Fruit fly (Drosophila melanogaster) whole organism, embryonic: ENCODE results near the gene ATPsyngamma.

Experiments used
- Antp ChIP-seq: fragments of 200-800 bp; sonication (Bioruptor generic); optimal IDR thresholded peaks from 3 replicates; lab custom pipeline; 2016; ENCODE audit warnings: missing biosample characterization, missing genetic modification characterization
- Asciz ChIP-seq: fragments of 200-800 bp; sonication (Bioruptor generic); optimal IDR thresholded peaks from 2 replicates; lab custom pipeline; 2017; ENCODE audit warnings: missing biosample characterization, mild to moderate bottlenecking, missing genetic modification characterization, missing genetic modification reagents
- BEAF-32 ChIP-seq: fragments of 200-800 bp; sonication (Bioruptor generic); optimal IDR thresholded peaks from 3 replicates; lab custom pipeline; 2017; ENCODE audit warnings: missing biosample characterization, missing genetic modification characterization, mild to moderate bottlenecking, moderate library complexity, missing genetic modification reagents
- BtbVII ChIP-seq: fragments of 200-800 bp; sonication (Bioruptor generic); optimal IDR thresholded peaks from 3 replicates; lab custom pipeline; 2017; ENCODE audit warnings: missing biosample characterization, mild to moderate bottlenecking, missing genetic modification characterization
- CG10462 ChIP-seq: fragments of 200-800 bp; sonication (Bioruptor generic); optimal IDR thresholded peaks from 2 replicates; lab custom pipeline; 2016; ENCODE audit warnings: missing biosample characterization, missing genetic modification characterization
- CG10543 ChIP-seq: fragments of 200-800 bp; sonication (Bioruptor generic); optimal IDR thresholded peaks from 3 replicates; lab custom pipeline; 2017; ENCODE audit warnings: missing biosample characterization, mild to moderate bottlenecking, missing genetic modification characterization, moderate library complexity
- CG11456 ChIP-seq: fragments of 200-800 bp; sonication (Bioruptor generic); IDR thresholded peaks from 3 replicates; pipeline ENCODE4 v1.3.6; 2022; ENCODE audit warnings: missing biosample characterization, missing genetic modification characterization
- CG11695 ChIP-seq: fragments of 200-800 bp; sonication (Bioruptor generic); IDR thresholded peaks from 3 replicates; pipeline ENCODE4 v1.3.6; 2022; ENCODE audit warnings: missing biosample characterization, missing genetic modification characterization
- CG11723 ChIP-seq: fragments of 200-800 bp; sonication (Bioruptor generic); optimal IDR thresholded peaks from 2 replicates; lab custom pipeline; 2017; ENCODE audit warnings: missing biosample characterization, mild to moderate bottlenecking, missing genetic modification characterization
- CG12104 ChIP-seq: fragments of 200-800 bp; sonication (Bioruptor generic); optimal IDR thresholded peaks from 3 replicates; lab custom pipeline; 2016; ENCODE audit warnings: missing biosample characterization, missing genetic modification characterization
- CG13123 ChIP-seq: fragments of 200-800 bp; sonication (Bioruptor generic); optimal IDR thresholded peaks from 2 replicates; lab custom pipeline; 2016; ENCODE audit warnings: missing biosample characterization, missing genetic modification characterization
- CG13775 ChIP-seq: fragments of 200-800 bp; sonication (Bioruptor generic); optimal IDR thresholded peaks from 3 replicates; lab custom pipeline; 2017; ENCODE audit warnings: missing biosample characterization, mild to moderate bottlenecking, missing genetic modification characterization
- CG14014 ChIP-seq: fragments of 200-800 bp; sonication (Bioruptor generic); IDR thresholded peaks from 2 replicates; pipeline ENCODE4 v1.3.6; 2022; ENCODE audit warnings: missing biosample characterization, missing genetic modification characterization
- CG14710 ChIP-seq: fragments of 200-800 bp; sonication (Bioruptor generic); optimal IDR thresholded peaks from 3 replicates; lab custom pipeline; 2019; ENCODE audit warnings: missing biosample characterization, mild to moderate bottlenecking, missing genetic modification characterization, moderate library complexity
- CG14860 ChIP-seq: fragments of 200-800 bp; sonication (Bioruptor generic); IDR thresholded peaks from 3 replicates; pipeline ENCODE4 v1.3.6; 2022; ENCODE audit warnings: missing biosample characterization, missing genetic modification characterization; ENCODE audit not compliant: partially characterized antibody
- CG15514 ChIP-seq: fragments of 200-800 bp; sonication (Bioruptor generic); optimal IDR thresholded peaks from 3 replicates; lab custom pipeline; 2017; ENCODE audit warnings: missing biosample characterization, missing genetic modification characterization, mild to moderate bottlenecking, moderate library complexity, missing genetic modification reagents
- CG17359 ChIP-seq: fragments of 200-800 bp; sonication (Bioruptor generic); optimal IDR thresholded peaks from 3 replicates; lab custom pipeline; 2018; ENCODE audit warnings: missing biosample characterization, mild to moderate bottlenecking, missing genetic modification characterization, moderate library complexity
- CG18011 ChIP-seq: fragments of 200-800 bp; sonication (Bioruptor generic); optimal IDR thresholded peaks from 2 replicates; lab custom pipeline; 2017; ENCODE audit warnings: missing biosample characterization, missing genetic modification characterization, mild to moderate bottlenecking, moderate library complexity, missing genotype
- CG18262 ChIP-seq: fragments of 200-800 bp; optimal IDR thresholded peaks from 3 replicates; lab custom pipeline; 2019; ENCODE audit warnings: missing biosample characterization, mild to moderate bottlenecking, missing genetic modification characterization, moderate library complexity
- CG18476 ChIP-seq: fragments of 200-800 bp; sonication (Bioruptor generic); optimal IDR thresholded peaks from 2 replicates; lab custom pipeline; 2016; ENCODE audit warnings: missing biosample characterization, mild to moderate bottlenecking, missing genetic modification characterization
- CG2712 ChIP-seq: fragments of 200-800 bp; optimal IDR thresholded peaks from 3 replicates; lab custom pipeline; 2019; ENCODE audit warnings: missing biosample characterization, mild to moderate bottlenecking, missing genetic modification characterization, moderate library complexity
- CG6791 ChIP-seq: fragments of 200-800 bp; sonication (Bioruptor generic); IDR thresholded peaks from 3 replicates; pipeline ENCODE4 v1.3.6; 2022; ENCODE audit warnings: missing biosample characterization, missing genetic modification characterization; ENCODE audit not compliant: partially characterized antibody
- CG8281 ChIP-seq: fragments of 200-800 bp; sonication (Bioruptor generic); optimal IDR thresholded peaks from 2 replicates; lab custom pipeline; 2018; ENCODE audit warnings: missing biosample characterization, mild to moderate bottlenecking, missing genetic modification characterization, moderate library complexity
- CG8290 ChIP-seq, 3 experiments: fragments of 200-800 bp; sonication (Bioruptor generic); optimal IDR thresholded peaks; 2 replicates each; lab custom pipeline; 2016 to 2019; ENCODE audit warnings: missing biosample characterization in 3 of 3, missing genetic modification characterization in 3 of 3, mild to moderate bottlenecking in 2 of 3, moderate library complexity in 1 of 3
- CG8924 ChIP-seq: fragments of 200-800 bp; optimal IDR thresholded peaks from 3 replicates; lab custom pipeline; 2019; ENCODE audit warnings: missing biosample characterization, mild to moderate bottlenecking, missing genetic modification characterization, moderate library complexity
- CG9437 ChIP-seq: fragments of 200-800 bp; sonication (Bioruptor generic); optimal IDR thresholded peaks from 2 replicates; lab custom pipeline; 2018; ENCODE audit warnings: missing biosample characterization, mild to moderate bottlenecking, missing genetic modification characterization
- CoRest ChIP-seq: fragments of 200-800 bp; sonication (Bioruptor generic); optimal IDR thresholded peaks from 3 replicates; lab custom pipeline; 2018; ENCODE audit warnings: missing biosample characterization, mild to moderate bottlenecking, missing genetic modification characterization, moderate library complexity
- HLH3B ChIP-seq: fragments of 200-800 bp; sonication (Bioruptor generic); IDR thresholded peaks from 2 replicates; pipeline ENCODE4 v1.3.6; 2022; ENCODE audit warnings: missing biosample characterization, missing genetic modification characterization
- HLH54F ChIP-seq: fragments of 200-800 bp; sonication (Bioruptor generic); optimal IDR thresholded peaks from 3 replicates; lab custom pipeline; 2016; ENCODE audit warnings: missing biosample characterization, missing genetic modification characterization
- Hmx ChIP-seq: fragments of 200-800 bp; sonication (Bioruptor generic); optimal IDR thresholded peaks from 2 replicates; lab custom pipeline; 2016; ENCODE audit warnings: missing biosample characterization, missing genetic modification characterization
- Lpt ChIP-seq: fragments of >200 bp; optimal IDR thresholded peaks from 2 replicates; lab custom pipeline; 2018; ENCODE audit warnings: missing biosample characterization, missing genetic modification characterization
- Nf-YC ChIP-seq: fragments of 200-800 bp; optimal IDR thresholded peaks from 3 replicates; lab custom pipeline; 2019; ENCODE audit warnings: missing biosample characterization, mild to moderate bottlenecking, missing genetic modification characterization, moderate library complexity
- Sry-β ChIP-seq: fragments of 200-800 bp; sonication (Bioruptor generic); optimal IDR thresholded peaks from 2 replicates; lab custom pipeline; 2018; ENCODE audit warnings: missing biosample characterization, mild to moderate bottlenecking, missing genetic modification characterization, moderate library complexity
- Usf ChIP-seq: fragments of 200-800 bp; sonication (Bioruptor generic); optimal IDR thresholded peaks from 2 replicates; lab custom pipeline; 2017; ENCODE audit warnings: missing genotype, missing biosample characterization, missing genetic modification characterization
- Xbp1 ChIP-seq: fragments of 200-800 bp; sonication (Bioruptor generic); optimal IDR thresholded peaks from 3 replicates; lab custom pipeline; 2016; ENCODE audit warnings: missing biosample characterization, mild to moderate bottlenecking, missing genetic modification characterization
- az2 ChIP-seq: fragments of 200-800 bp; sonication (Bioruptor generic); optimal IDR thresholded peaks from 3 replicates; lab custom pipeline; 2016; ENCODE audit warnings: missing biosample characterization, missing genetic modification characterization
- bcd ChIP-seq: fragments of 200-800 bp; sonication (Bioruptor generic); optimal IDR thresholded peaks from 2 replicates; lab custom pipeline; 2017; ENCODE audit warnings: missing biosample characterization, mild to moderate bottlenecking, missing genetic modification characterization
- cad ChIP-seq: fragments of >200 bp; optimal IDR thresholded peaks from 2 replicates; lab custom pipeline; 2017; ENCODE audit warnings: missing biosample characterization, missing genetic modification characterization
- dmrt11E ChIP-seq: fragments of 200-800 bp; sonication (Bioruptor generic); optimal IDR thresholded peaks from 3 replicates; lab custom pipeline; 2018; ENCODE audit warnings: missing biosample characterization, mild to moderate bottlenecking, missing genetic modification characterization, moderate library complexity
- dysf ChIP-seq: fragments of 200-800 bp; sonication (Bioruptor generic); IDR thresholded peaks from 3 replicates; pipeline ENCODE4 v1.3.6; 2022; ENCODE audit warnings: missing biosample characterization, missing genetic modification characterization
- exex ChIP-seq: fragments of 200-800 bp; sonication (Bioruptor generic); optimal IDR thresholded peaks from 4 replicates; lab custom pipeline; 2018; ENCODE audit warnings: missing biosample characterization, mild to moderate bottlenecking, missing genetic modification characterization, moderate library complexity
- nmo ChIP-seq: fragments of 200-800 bp; sonication (Bioruptor generic); optimal IDR thresholded peaks from 2 replicates; lab custom pipeline; 2018; ENCODE audit warnings: missing biosample characterization, mild to moderate bottlenecking, missing genetic modification characterization, moderate library complexity
- org-1 ChIP-seq: fragments of 200-800 bp; sonication (Bioruptor generic); optimal IDR thresholded peaks from 2 replicates; lab custom pipeline; 2017; ENCODE audit warnings: missing biosample characterization, missing genetic modification characterization
- psq ChIP-seq: fragments of 200-800 bp; sonication (Bioruptor generic); optimal IDR thresholded peaks from 2 replicates; lab custom pipeline; 2017; ENCODE audit warnings: missing biosample characterization, missing genetic modification characterization
- sens ChIP-seq: fragments of 200-800 bp; sonication (Bioruptor generic); peaks from one replicate; lab custom pipeline; 2016; ENCODE audit warnings: missing biosample characterization, missing genetic modification characterization
- tin ChIP-seq: fragments of 200-800 bp; sonication (Bioruptor generic); optimal IDR thresholded peaks from 3 replicates; lab custom pipeline; 2016; ENCODE audit warnings: missing biosample characterization, missing genetic modification characterization
- tio ChIP-seq: fragments of 200-800 bp; sonication (Bioruptor generic); optimal IDR thresholded peaks from 2 replicates; lab custom pipeline; 2017; ENCODE audit warnings: missing biosample characterization, missing genetic modification characterization, inconsistent platforms
- vnd ChIP-seq: fragments of 200-800 bp; sonication (Bioruptor generic); IDR thresholded peaks from 3 replicates; pipeline ENCODE4 v1.3.6; 2022; ENCODE audit warnings: missing biosample characterization, missing genetic modification characterization; ENCODE audit not compliant: partially characterized antibody

Gene ATPsyngamma

DNA sequence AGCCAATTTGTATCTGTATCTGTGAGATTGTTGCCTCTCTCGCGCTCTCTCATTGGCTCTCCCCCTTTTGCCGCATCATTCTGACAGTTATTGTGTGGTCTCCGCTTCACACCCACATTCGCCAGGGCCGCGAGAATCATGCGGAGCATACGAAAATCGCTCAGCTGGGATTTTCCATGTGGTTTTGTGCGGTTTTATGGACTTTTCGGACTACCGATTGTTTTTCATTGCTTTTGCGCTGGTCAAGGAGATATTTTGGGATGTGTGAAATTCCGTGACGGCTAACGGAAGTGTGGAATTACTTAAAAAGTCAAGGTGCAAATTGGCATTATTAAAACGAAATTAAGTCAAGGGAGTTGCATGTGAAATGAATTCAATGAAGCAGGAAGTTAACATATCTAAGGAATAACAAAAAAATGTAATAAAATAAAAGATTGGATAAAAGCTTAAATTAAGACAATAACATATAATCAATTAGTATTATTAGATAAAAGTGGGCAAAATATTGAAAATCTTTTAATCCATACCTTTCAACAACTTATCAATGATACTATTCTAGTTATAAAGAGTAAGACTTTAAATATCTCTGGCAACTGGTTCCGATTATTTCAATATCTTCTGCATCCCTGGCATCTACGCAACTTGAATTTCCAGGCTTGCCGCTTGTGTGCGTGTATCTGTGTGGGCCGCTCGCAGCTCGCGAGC, 23.3 kb upstream of the ATPsyngamma start (continued):
- TF ChIP-seq dysf (0 out of 3 replicates have a peak, but pooled peaks have one; percentile 33), HLH3B (no peak), vnd (GFP tag; lab: Robert Waterston, UW) (0 out of 3 replicates have a peak, but pooled peaks have one; percentile 21), Hmx (GFP tag; lab: Kevin White, UChicago) (peak; percentile 13), psq (GFP tag; lab: Kevin White, UChicago) (peak; percentile 89), bcd (GFP tag; lab: Kevin White, UChicago) (peak; percentile 49), CG18011 (GFP tag; lab: Kevin White, UChicago) (no peak), Asciz (GFP tag; lab: Kevin White, UChicago) (no peak), CG11695 (GFP tag; lab: Robert Waterston, UW) (no peak), CG11456 (peak; percentile 58; the same call in 2 of the 3 replicates), cad (peak; percentile 12), BEAF-32 (GFP tag; lab: Kevin White, UChicago) (peak; percentile 64), CG6791 (peak; percentile 20; the same call in 1 of the 3 replicates), Antp (GFP tag; lab: Kevin White, UChicago) (peak; percentile 8), CG9437 (GFP tag; lab: Kevin White, UChicago) (peak; percentile 93), nmo (GFP tag; lab: Kevin White, UChicago) (peak; percentile 36), sens (GFP tag; lab: Kevin White, UChicago) (peak; percentile 91), CG14014 (GFP tag; lab: Robert Waterston, UW) (peak; percentile 8; the same call in 1 of the 2 replicates), CG18476 (GFP tag; lab: Kevin White, UChicago) (no peak), CG8924 (tag; lab: Kevin White, UChicago) (no peak), CG8281 (no peak), CG13123 (no peak), CG14860 (GFP tag; lab: Robert Waterston, UW) (0 out of 3 replicates have a peak, but pooled peaks have one; percentile 15), az2 (peak; percentile 39), HLH54F (GFP tag; lab: Kevin White, UChicago) (peak; percentile 10), CG15514 (GFP tag; lab: Kevin White, UChicago) (peak; percentile 98), tio (GFP tag; lab: Kevin White, UChicago) (peak; percentile 62), CG2712 (peak; percentile 27), BtbVII (GFP tag; lab: Kevin White, UChicago) (no peak), CoRest (tag; lab: Kevin White, UChicago) (peak; percentile 63), org-1 (GFP tag; lab: Kevin White, UChicago) (no peak), Sry-β (peak; percentile 58), Usf (GFP tag; lab: Kevin White, UChicago) (peak; percentile 51), exex (tag; lab: Kevin White, UChicago) (no peak), dmrt11E (peak; percentile 33), Lpt (no peak), CG10543 (peak; percentile 23), Xbp1 (peak; percentile 9), Nf-YC (tag; lab: Kevin White, UChicago) (no peak), CG18262 (tag; lab: Kevin White, UChicago) (peak; percentile 61), CG13775 (peak; percentile 74), CG8290 (GFP tag; optimal IDR thresholded peaks at IDR 0.05; lab: Kevin White, UChicago) (peak; percentile 34), CG8290 (tag; optimal IDR thresholded peaks at IDR 0.05; lab: Kevin White, UChicago) (peak in 1 of 2 experiments; percentile 61), CG17359 (tag; lab: Kevin White, UChicago) (peak; percentile 8), CG14710 (tag; lab: Kevin White, UChicago) (peak; percentile 61), CG12104 (GFP tag; lab: Kevin White, UChicago) (peak; percentile 51), CG10462 (GFP tag; lab: Kevin White, UChicago) (no peak), CG11723 (GFP tag; lab: Kevin White, UChicago) (peak; percentile 30), tin (peak; percentile 23)
